Fruit fly (Drosophila melanogaster) whole organism, wandering third instar larva: ENCODE measurements around the gene CG34258.
A peak's percentile ranks its signal among the peaks of the same experiment; 100 is the strongest.

Experiments used
- Abd-B ChIP-seq: fragments of >200 bp; optimal IDR thresholded peaks from 2 replicates; lab custom pipeline; 2017; ENCODE audit warnings: missing biosample characterization, missing genetic modification characterization
- CG32264 ChIP-seq: fragments of 200-800 bp; sonication (Bioruptor generic); optimal IDR thresholded peaks from 2 replicates; lab custom pipeline; 2016; ENCODE audit warnings: missing biosample characterization, missing genetic modification characterization
- CG9705 ChIP-seq: fragments of 200-800 bp; sonication (Bioruptor generic); optimal IDR thresholded peaks from 2 replicates; lab custom pipeline; 2018; ENCODE audit warnings: missing biosample characterization, mild to moderate bottlenecking, missing genetic modification characterization
- CrebA ChIP-seq: fragments of 200-800 bp; sonication (Bioruptor generic); optimal IDR thresholded peaks from 2 replicates; lab custom pipeline; 2016; ENCODE audit warnings: missing biosample characterization, mild to moderate bottlenecking, missing genetic modification characterization, borderline replicate concordance
- Dfd ChIP-seq: fragments of >200 bp; optimal IDR thresholded peaks from 2 replicates; lab custom pipeline; 2017; ENCODE audit warnings: missing biosample characterization, missing genetic modification characterization
- Dif ChIP-seq: fragments of 200-275, 200-300 bp; sonication (Bioruptor generic); optimal IDR thresholded peaks from 2 replicates; lab custom pipeline; 2018; ENCODE audit warnings: missing biosample characterization, missing genetic modification characterization; ENCODE audit not compliant: partially characterized antibody
- GATAd ChIP-seq: sonication (Bioruptor generic); optimal IDR thresholded peaks from 2 replicates; lab custom pipeline; 2016; ENCODE audit warnings: missing biosample characterization, missing genetic modification characterization
- HLH106 ChIP-seq: fragments of 200-800 bp; optimal IDR thresholded peaks from 3 replicates; lab custom pipeline; 2019; ENCODE audit warnings: missing biosample characterization, mild to moderate bottlenecking, missing genetic modification characterization, moderate library complexity
- Hnf4 ChIP-seq: fragments of 200-800 bp; sonication (Bioruptor generic); optimal IDR thresholded peaks from 2 replicates; lab custom pipeline; 2016; ENCODE audit warnings: missing biosample characterization, mild to moderate bottlenecking, missing genetic modification characterization
- Hr78 ChIP-seq: fragments of >200 bp; optimal IDR thresholded peaks from 2 replicates; lab custom pipeline; 2017; ENCODE audit warnings: missing biosample characterization, missing genetic modification characterization
- Hr83 ChIP-seq: fragments of 200-300 bp; sonication (Bioruptor generic); optimal IDR thresholded peaks from 2 replicates; lab custom pipeline; 2016; ENCODE audit warnings: missing biosample characterization, mild to moderate bottlenecking, missing genetic modification characterization, moderate library complexity; ENCODE audit not compliant: poor library complexity, severe bottlenecking
- Jra ChIP-seq: sonication (Bioruptor generic); optimal IDR thresholded peaks from 2 replicates; lab custom pipeline; 2016; ENCODE audit warnings: missing biosample characterization, missing genetic modification characterization
- Mio ChIP-seq: sonication (Bioruptor generic); optimal IDR thresholded peaks from 2 replicates; lab custom pipeline; 2016; ENCODE audit warnings: missing biosample characterization, missing genetic modification characterization
- Myc ChIP-seq: fragments of >200 bp; optimal IDR thresholded peaks from 2 replicates; lab custom pipeline; 2017
- N ChIP-seq: fragments of >200 bp; optimal IDR thresholded peaks from 2 replicates; lab custom pipeline; 2018; ENCODE audit warnings: missing biosample characterization, missing external identifiers, missing genetic modification characterization
- OdsH ChIP-seq: fragments of 200-800 bp; sonication (Bioruptor generic); optimal IDR thresholded peaks from 2 replicates; lab custom pipeline; 2016; ENCODE audit warnings: missing biosample characterization, mild to moderate bottlenecking, missing genetic modification characterization
- Rel ChIP-seq, 2 experiments: fragments of 200-800 bp; sonication (Bioruptor generic) in 1 of 2; optimal IDR thresholded peaks; 2 replicates in 1 of 2; 3 replicates in 1 of 2; lab custom pipeline; 2016 to 2019; ENCODE audit warnings: mild to moderate bottlenecking in 2 of 2, missing biosample characterization in 2 of 2, missing genetic modification characterization in 2 of 2, moderate library complexity in 1 of 2
- Sp1 ChIP-seq: fragments of 200-800 bp; sonication (Bioruptor generic); optimal IDR thresholded peaks from 3 replicates; lab custom pipeline; 2019; ENCODE audit warnings: missing biosample characterization, mild to moderate bottlenecking, missing genetic modification characterization, moderate library complexity
- Vsx2 ChIP-seq: fragments of 200-300, 225-300 bp; sonication (Bioruptor generic); optimal IDR thresholded peaks from 2 replicates; lab custom pipeline; 2018; ENCODE audit warnings: missing biosample characterization, missing genetic modification characterization; ENCODE audit not compliant: partially characterized antibody
- br ChIP-seq: fragments of 200-800 bp; sonication (Bioruptor generic); optimal IDR thresholded peaks from 2 replicates; lab custom pipeline; 2016; ENCODE audit warnings: missing biosample characterization, missing genetic modification characterization
- brk ChIP-seq: fragments of 200-800 bp; sonication (Bioruptor generic); optimal IDR thresholded peaks from 2 replicates; lab custom pipeline; 2016; ENCODE audit warnings: missing biosample characterization, mild to moderate bottlenecking, missing genetic modification characterization
- dl ChIP-seq, 2 experiments: fragments of 175-275, 200-275 bp in 1 of 2; fragments of 200-275 bp in 1 of 2; sonication (Bioruptor generic); optimal IDR thresholded peaks; lab custom pipeline; 2018; ENCODE audit warnings: mild to moderate bottlenecking in 2 of 2, missing biosample characterization in 2 of 2, missing genetic modification characterization in 2 of 2, moderate library complexity in 2 of 2; ENCODE audit not compliant: partially characterized antibody in 2 of 2, insufficient read depth in 1 of 2
- dmrt93B ChIP-seq: fragments of 200-800 bp; sonication (Bioruptor generic); optimal IDR thresholded peaks from 2 replicates; lab custom pipeline; 2018; ENCODE audit warnings: missing biosample characterization, mild to moderate bottlenecking, missing genetic modification characterization
- dsf ChIP-seq: sonication (Bioruptor generic); optimal IDR thresholded peaks from 2 replicates; lab custom pipeline; 2016; ENCODE audit warnings: missing biosample characterization, missing genetic modification characterization, borderline replicate concordance
- ey ChIP-seq: fragments of 200-800 bp; sonication (Bioruptor generic); optimal IDR thresholded peaks from 2 replicates; lab custom pipeline; 2016; ENCODE audit warnings: missing biosample characterization, missing genetic modification characterization
- foxo ChIP-seq, 2 experiments: fragments of 200-800 bp; sonication (Bioruptor generic); optimal IDR thresholded peaks; 2 replicates in 1 of 2; 3 replicates in 1 of 2; lab custom pipeline; 2016 to 2017; ENCODE audit warnings: missing biosample characterization in 2 of 2, missing genetic modification characterization in 2 of 2
- fru ChIP-seq: fragments of 200-800 bp; sonication (Bioruptor generic); optimal IDR thresholded peaks from 3 replicates; lab custom pipeline; 2016; ENCODE audit warnings: missing biosample characterization, mild to moderate bottlenecking, missing genetic modification characterization
- h ChIP-seq: fragments of 200-800 bp; sonication (Bioruptor generic); optimal IDR thresholded peaks from 3 replicates; lab custom pipeline; 2016; ENCODE audit warnings: missing biosample characterization, mild to moderate bottlenecking, missing genetic modification characterization
- jim ChIP-seq: fragments of 175-275, 200-325 bp; sonication (Bioruptor generic); optimal IDR thresholded peaks from 2 replicates; lab custom pipeline; 2016; ENCODE audit warnings: missing biosample characterization, mild to moderate bottlenecking, missing genetic modification characterization
- pan ChIP-seq: fragments of >200 bp; optimal IDR thresholded peaks from 2 replicates; lab custom pipeline; 2017
- psq ChIP-seq: fragments of 200-800 bp; sonication (Bioruptor generic); optimal IDR thresholded peaks from 3 replicates; lab custom pipeline; 2017; ENCODE audit warnings: missing biosample characterization, mild to moderate bottlenecking, missing genetic modification characterization, moderate library complexity
- rgr ChIP-seq: fragments of 200-800 bp; sonication (Bioruptor generic); optimal IDR thresholded peaks from 3 replicates; lab custom pipeline; 2016; ENCODE audit warnings: missing biosample characterization, mild to moderate bottlenecking, missing genetic modification characterization
- sage ChIP-seq: fragments of 200-800 bp; sonication (Bioruptor generic); optimal IDR thresholded peaks from 2 replicates; lab custom pipeline; 2016; ENCODE audit warnings: missing biosample characterization, mild to moderate bottlenecking, missing genetic modification characterization
- tai ChIP-seq: sonication (Bioruptor generic); optimal IDR thresholded peaks from 2 replicates; lab custom pipeline; 2016; ENCODE audit warnings: missing biosample characterization, missing genetic modification characterization
- usp ChIP-seq: fragments of >200 bp; optimal IDR thresholded peaks from 2 replicates; lab custom pipeline; 2017; ENCODE audit warnings: missing biosample characterization, missing genetic modification characterization
- woc ChIP-seq: sonication (Bioruptor generic); optimal IDR thresholded peaks from 2 replicates; lab custom pipeline; 2016; ENCODE audit warnings: missing biosample characterization, mild to moderate bottlenecking, missing genetic modification characterization

Gene CG34258

dm6 chr3L:19929719-19930334, 21.9 kb downstream of the CG34258 start:
- TF ChIP-seq br (no peak), foxo (GFP tag; optimal IDR thresholded peaks at IDR 0.05; lab: Kevin White, UChicago) (peak in 1 of 2 experiments; percentile 0), Dif (GFP tag; lab: Kevin White, UChicago) (peak; percentile 31), h (peak; percentile 50), jim (GFP tag; lab: Kevin White, UChicago) (peak; percentile 95), fru (GFP tag; lab: Kevin White, UChicago) (peak; percentile 46), CrebA (GFP tag; lab: Kevin White, UChicago) (no peak)
- TF ChIP-seq, all 38 proteins: peak for 5

- no peak for TF ChIP-seq br
- no peak for TF ChIP-seq GATAd
- TF ChIP-seq Hr83 (GFP tag; lab: Kevin White, UChicago) = no peak
- no peak for TF ChIP-seq pan (lab: Kevin White, UChicago)
- peak; percentile 39 for TF ChIP-seq h
- no peak for TF ChIP-seq Myc (lab: Kevin White, UChicago)
- TF ChIP-seq tai = no peak
- TF ChIP-seq sage (GFP tag; lab: Kevin White, UChicago) = no peak
- TF ChIP-seq brk (GFP tag; lab: Kevin White, UChicago) = no peak
- peak; percentile 20 for TF ChIP-seq jim (GFP tag; lab: Kevin White, UChicago)
- TF ChIP-seq fru (GFP tag; lab: Kevin White, UChicago) = peak; percentile 7
- no peak for TF ChIP-seq Jra
- TF ChIP-seq dmrt93B (GFP tag; lab: Kevin White, UChicago) = no peak
- TF ChIP-seq Rel (GFP tag; optimal IDR thresholded peaks at IDR 0.05; lab: Kevin White, UChicago) = no peak
- TF ChIP-seq Rel (tag; optimal IDR thresholded peaks at IDR 0.05; lab: Kevin White, UChicago) = peak; percentile 84
- TF ChIP-seq CG32264 (GFP tag; lab: Kevin White, UChicago) = no peak
- TF ChIP-seq HLH106 = peak; percentile 35
- TF ChIP-seq dl (GFP tag; optimal IDR thresholded peaks at IDR 0.05; lab: Kevin White, UChicago; ENCODE audit: insufficient read depth in 1 of 2, partially characterized antibody in 2 of 2) = no peak
- no peak for TF ChIP-seq CG9705 (GFP tag; lab: Kevin White, UChicago)
- peak; percentile 42 for TF ChIP-seq woc
- peak; percentile 18 for TF ChIP-seq Dfd (GFP tag; lab: Kevin White, UChicago)
- peak in 1 of 2 experiments; percentile 45 for TF ChIP-seq foxo (GFP tag; optimal IDR thresholded peaks at IDR 0.05; lab: Kevin White, UChicago)
- peak; percentile 35 for TF ChIP-seq rgr
- TF ChIP-seq Dif (GFP tag; lab: Kevin White, UChicago) = peak; percentile 47
- peak; percentile 23 for TF ChIP-seq psq
- TF ChIP-seq usp (GFP tag; lab: Kevin White, UChicago) = no peak
- peak; percentile 20 for TF ChIP-seq OdsH (GFP tag; lab: Kevin White, UChicago)
- peak; percentile 10 for TF ChIP-seq ey
Measured at dm6 chr3L:19929051-19929718, 22.6 kb downstream of the CG34258 start.

- TF ChIP-seq foxo (GFP tag; optimal IDR thresholded peaks at IDR 0.05; lab: Kevin White, UChicago) (peak in 1 of 2 experiments; percentile 75), Mio (GFP tag; lab: Kevin White, UChicago) (no peak), Rel (GFP tag; optimal IDR thresholded peaks at IDR 0.05; lab: Kevin White, UChicago) (no peak), Rel (tag; optimal IDR thresholded peaks at IDR 0.05; lab: Kevin White, UChicago) (peak; percentile 36), ey (peak; percentile 70), sage (GFP tag; lab: Kevin White, UChicago) (no peak), usp (GFP tag; lab: Kevin White, UChicago) (no peak), Dfd (GFP tag; lab: Kevin White, UChicago) (no peak), CrebA (GFP tag; lab: Kevin White, UChicago) (no peak), CG9705 (GFP tag; lab: Kevin White, UChicago) (peak; percentile 42), pan (lab: Kevin White, UChicago) (no peak), Dif (GFP tag; lab: Kevin White, UChicago) (no peak), dmrt93B (GFP tag; lab: Kevin White, UChicago) (no peak), h (peak; percentile 69), Hr83 (GFP tag; lab: Kevin White, UChicago) (peak; percentile 44), Myc (lab: Kevin White, UChicago) (no peak), CG32264 (GFP tag; lab: Kevin White, UChicago) (peak; percentile 52), N (no peak), psq (peak; percentile 23), Vsx2 (GFP tag; lab: Kevin White, UChicago) (no peak), rgr (peak; percentile 62), dl (GFP tag; optimal IDR thresholded peaks at IDR 0.05; lab: Kevin White, UChicago; ENCODE audit: insufficient read depth in 1 of 2, partially characterized antibody in 2 of 2) (no peak), jim (GFP tag; lab: Kevin White, UChicago) (no peak), Hnf4 (GFP tag; lab: Kevin White, UChicago) (peak; percentile 79), woc (peak; percentile 12), Jra (no peak), br (peak; percentile 12), dsf (GFP tag; lab: Kevin White, UChicago) (no peak), GATAd (no peak), tai (no peak), HLH106 (peak; percentile 58), brk (GFP tag; lab: Kevin White, UChicago) (no peak), fru (GFP tag; lab: Kevin White, UChicago) (peak; percentile 84), Sp1 (GFP tag; lab: Kevin White, UChicago) (peak; percentile 28), Hr78 (GFP tag; lab: Kevin White, UChicago) (no peak), OdsH (GFP tag; lab: Kevin White, UChicago) (peak; percentile 45), Abd-B (no peak)
Measured at dm6 chr3L:19928435-19929011, 23.2 kb downstream of the CG34258 start, which contains the start of the genes CG8004 and RhoGDI. Gene CG8004, minus strand, starts transcription at chr3L:19928508. Gene RhoGDI, plus strand, starts transcription at chr3L:19928743.
